Worm (Caenorhabditis elegans): ENCODE data around the gene F45D3.1.

ce11 chrV:12567312-12567711 is 40.5 kb downstream of the F45D3.1 start:
- TF ChIP-seq elt-1 (tag; optimal IDR thresholded peaks at IDR 0.05) = no peak
- no peak for TF ChIP-seq nhr-11 (tag; optimal IDR thresholded peaks at IDR 0.05)
- TF ChIP-seq sma-3 (GFP tag; optimal IDR thresholded peaks at IDR 0.05) = no peak

Measured in whole organism, L2 larva.